Worm (Caenorhabditis elegans) whole organism, L4 larva: ENCODE measurements around the gene mec-5.

Source experiments
- F26F4.8 ChIP-seq: fragments of 200-800 bp; sonication (Bioruptor generic); conservative IDR thresholded peaks from 2 replicates; pipeline ENCODE4 v1.3.6; 2022; ENCODE audit warnings: missing genetic modification characterization, missing compliant biosample characterization
- aha-1 ChIP-seq: fragments of 150-350 bp; peaks from one replicate; lab custom pipeline; 2014; ENCODE audit warnings: missing biosample characterization, missing genetic modification characterization
- egl-27 ChIP-seq: sonication (generic microtip); optimal IDR thresholded peaks from 3 replicates; lab custom pipeline; 2017; ENCODE audit warnings: missing biosample characterization, missing genetic modification reagents, missing genetic modification characterization
- fos-1 ChIP-seq: fragments of 150-350 bp; optimal IDR thresholded peaks from 2 replicates; lab custom pipeline; 2014; ENCODE audit warnings: missing biosample characterization, missing genetic modification characterization
- lin-15B ChIP-seq: fragments of 150-350 bp; sonication (generic microtip); optimal IDR thresholded peaks from 3 replicates; lab custom pipeline; 2014; ENCODE audit warnings: missing biosample characterization, missing genetic modification characterization

- no peak for TF ChIP-seq F26F4.8 (GFP tag; lab: Robert Waterston, UW)
- no peak for TF ChIP-seq lin-15B (tag; lab: Kevin White, UChicago)
- TF ChIP-seq aha-1 (tag; lab: Kevin White, UChicago): no peak
- no peak for TF ChIP-seq fos-1 (tag; lab: Kevin White, UChicago)
- TF ChIP-seq egl-27: no peak
These were observed at the start of gene mec-5 for ce11 chrX:15943709-15944108.
